Fruit fly (Drosophila melanogaster) whole organism, embryonic: ENCODE results near the gene CG4404.
A peak's percentile ranks its signal among the peaks of the same experiment; 100 is the strongest.

Experiments
- CG10431 ChIP-seq: fragments of 200-800 bp; sonication (Bioruptor generic); optimal IDR thresholded peaks from 3 replicates; lab custom pipeline; 2018; ENCODE audit warnings: missing biosample characterization, mild to moderate bottlenecking, missing genetic modification characterization
- CG12236 ChIP-seq: fragments of 200-800 bp; sonication (Bioruptor generic); optimal IDR thresholded peaks from 2 replicates; lab custom pipeline; 2016; ENCODE audit warnings: missing biosample characterization, missing genetic modification characterization
- CG13296 ChIP-seq: fragments of 200-800 bp; sonication (Bioruptor generic); optimal IDR thresholded peaks from 3 replicates; lab custom pipeline; 2018; ENCODE audit warnings: missing biosample characterization, mild to moderate bottlenecking, missing genetic modification characterization
- CG13424 ChIP-seq: fragments of 200-800 bp; sonication (Bioruptor generic); optimal IDR thresholded peaks from 2 replicates; lab custom pipeline; 2019; ENCODE audit warnings: missing biosample characterization, mild to moderate bottlenecking, missing genetic modification characterization, moderate library complexity
- CG13624 ChIP-seq: fragments of 200-800 bp; sonication (Bioruptor generic); optimal IDR thresholded peaks from 2 replicates; lab custom pipeline; 2016; ENCODE audit warnings: missing biosample characterization, missing genetic modification characterization
- CG13894 ChIP-seq: fragments of 200-800 bp; sonication (Bioruptor generic); optimal IDR thresholded peaks from 3 replicates; lab custom pipeline; 2018; ENCODE audit warnings: missing biosample characterization, mild to moderate bottlenecking, missing genetic modification characterization, moderate library complexity
- CG15269 ChIP-seq: fragments of 200-800 bp; sonication (Bioruptor generic); optimal IDR thresholded peaks from 2 replicates; lab custom pipeline; 2018; ENCODE audit warnings: missing biosample characterization, mild to moderate bottlenecking, missing genetic modification characterization, moderate library complexity
- CG15696 ChIP-seq: fragments of 200-800 bp; sonication (Bioruptor generic); optimal IDR thresholded peaks from 2 replicates; lab custom pipeline; 2019; ENCODE audit warnings: missing biosample characterization, mild to moderate bottlenecking, missing genetic modification characterization, moderate library complexity
- CG1602 ChIP-seq: fragments of 200-800 bp; sonication (Bioruptor generic); optimal IDR thresholded peaks from 3 replicates; lab custom pipeline; 2016; ENCODE audit warnings: missing biosample characterization, missing genetic modification characterization
- CG1647 ChIP-seq: fragments of 200-800 bp; sonication (Bioruptor generic); optimal IDR thresholded peaks from 3 replicates; lab custom pipeline; 2016; ENCODE audit warnings: missing biosample characterization, missing genetic modification characterization
- CG18599 ChIP-seq: fragments of 200-800 bp; sonication (Bioruptor generic); optimal IDR thresholded peaks from 3 replicates; lab custom pipeline; 2017; ENCODE audit warnings: missing biosample characterization, missing genetic modification characterization, mild to moderate bottlenecking, moderate library complexity, missing genetic modification reagents
- CG2120 ChIP-seq: fragments of 200-800 bp; sonication (Bioruptor generic); optimal IDR thresholded peaks from 3 replicates; lab custom pipeline; 2016; ENCODE audit warnings: missing biosample characterization, missing genetic modification characterization
- CG30020 ChIP-seq: fragments of 200-800 bp; optimal IDR thresholded peaks from 2 replicates; lab custom pipeline; 2019; ENCODE audit warnings: missing biosample characterization, mild to moderate bottlenecking, missing genetic modification characterization, moderate library complexity
- CG30431 ChIP-seq: fragments of 200-800 bp; sonication (Bioruptor generic); optimal IDR thresholded peaks from 2 replicates; lab custom pipeline; 2017; ENCODE audit warnings: missing biosample characterization, missing genetic modification characterization
- CG31441 ChIP-seq: fragments of 200-800 bp; sonication (Bioruptor generic); IDR thresholded peaks from 2 replicates; pipeline ENCODE4 v1.3.6; 2022; ENCODE audit warnings: missing biosample characterization, missing genetic modification characterization
- CG3838 ChIP-seq: fragments of 200-800 bp; sonication (Bioruptor generic); optimal IDR thresholded peaks from 3 replicates; lab custom pipeline; 2016; ENCODE audit warnings: missing biosample characterization, missing genetic modification characterization
- CG6791 ChIP-seq: fragments of 200-800 bp; sonication (Bioruptor generic); IDR thresholded peaks from 3 replicates; pipeline ENCODE4 v1.3.6; 2022; ENCODE audit warnings: missing biosample characterization, missing genetic modification characterization; ENCODE audit not compliant: partially characterized antibody
- CkIIα-i1 ChIP-seq: fragments of 200-800 bp; sonication (Bioruptor generic); IDR thresholded peaks from 2 replicates; pipeline ENCODE4 v1.3.6; 2022; ENCODE audit warnings: missing biosample characterization, missing genetic modification characterization
- CoRest ChIP-seq: fragments of 200-800 bp; sonication (Bioruptor generic); optimal IDR thresholded peaks from 3 replicates; lab custom pipeline; 2018; ENCODE audit warnings: missing biosample characterization, mild to moderate bottlenecking, missing genetic modification characterization, moderate library complexity
- Dip2 ChIP-seq: fragments of 200-800 bp; sonication (Bioruptor generic); IDR thresholded peaks from 2 replicates; pipeline ENCODE4 v1.3.6; 2022; ENCODE audit warnings: missing biosample characterization, missing genetic modification characterization
- Drgx ChIP-seq: fragments of 200-800 bp; sonication (Bioruptor generic); IDR thresholded peaks from 2 replicates; pipeline ENCODE4 v1.3.6; 2022; ENCODE audit warnings: missing biosample characterization, missing genetic modification characterization
- Fer1 ChIP-seq: fragments of 200-800 bp; sonication (Bioruptor generic); optimal IDR thresholded peaks from 2 replicates; lab custom pipeline; 2017; ENCODE audit warnings: missing biosample characterization, mild to moderate bottlenecking, missing genetic modification characterization
- Fer2 ChIP-seq: fragments of 200-800 bp; sonication (Bioruptor generic); optimal IDR thresholded peaks from 2 replicates; lab custom pipeline; 2018; ENCODE audit warnings: missing biosample characterization, mild to moderate bottlenecking, missing genetic modification characterization, moderate library complexity
- GATAe ChIP-seq: fragments of 200-800 bp; sonication (Bioruptor generic); conservative IDR thresholded peaks from 2 replicates; pipeline ENCODE4 v1.3.6; 2022; ENCODE audit warnings: missing biosample characterization, missing genetic modification characterization
- H2.0 ChIP-seq: fragments of 200-800 bp; sonication (Bioruptor generic); IDR thresholded peaks from 2 replicates; pipeline ENCODE4 v1.3.6; 2022; ENCODE audit warnings: missing biosample characterization, missing genetic modification characterization
- HmgZ ChIP-seq: fragments of 200-800 bp; sonication (Bioruptor generic); optimal IDR thresholded peaks from 2 replicates; lab custom pipeline; 2018; ENCODE audit warnings: missing biosample characterization, mild to moderate bottlenecking, missing genetic modification characterization
- MESR4 ChIP-seq: fragments of 200-800 bp; sonication (Bioruptor generic); optimal IDR thresholded peaks from 2 replicates; lab custom pipeline; 2018; ENCODE audit warnings: missing biosample characterization, mild to moderate bottlenecking, missing genetic modification characterization, moderate library complexity
- Nf-YB ChIP-seq: fragments of 200-800 bp; sonication (Bioruptor generic); optimal IDR thresholded peaks from 3 replicates; lab custom pipeline; 2019; ENCODE audit warnings: missing biosample characterization, mild to moderate bottlenecking, missing genetic modification characterization, moderate library complexity
- Oaz ChIP-seq: fragments of 200-800 bp; sonication (Bioruptor generic); IDR thresholded peaks from 2 replicates; pipeline ENCODE4 v1.3.6; 2022; ENCODE audit warnings: missing biosample characterization, missing genetic modification characterization
- Oli ChIP-seq: fragments of 200-800 bp; sonication (Bioruptor generic); optimal IDR thresholded peaks from 2 replicates; lab custom pipeline; 2018; ENCODE audit warnings: missing biosample characterization, mild to moderate bottlenecking, missing genetic modification characterization, moderate library complexity
- PHDP ChIP-seq: fragments of 200-800 bp; sonication (Bioruptor generic); optimal IDR thresholded peaks from 3 replicates; lab custom pipeline; 2018; ENCODE audit warnings: missing biosample characterization, mild to moderate bottlenecking, missing genetic modification characterization, moderate library complexity
- Sox102F ChIP-seq: fragments of 200-800 bp; sonication (Bioruptor generic); optimal IDR thresholded peaks from 2 replicates; lab custom pipeline; 2018; ENCODE audit warnings: missing biosample characterization, mild to moderate bottlenecking, missing genetic modification characterization, moderate library complexity
- crp ChIP-seq, 2 experiments: fragments of 200-800 bp; sonication (Bioruptor generic); optimal IDR thresholded peaks; 2 replicates in 1 of 2; 3 replicates in 1 of 2; lab custom pipeline; 2017; ENCODE audit warnings: missing biosample characterization in 2 of 2, missing genetic modification characterization in 2 of 2, mild to moderate bottlenecking in 1 of 2, moderate library complexity in 1 of 2
- cwo ChIP-seq: fragments of 200-800 bp; sonication (Bioruptor generic); optimal IDR thresholded peaks from 3 replicates; lab custom pipeline; 2017; ENCODE audit warnings: missing biosample characterization, missing genetic modification characterization, mild to moderate bottlenecking, moderate library complexity, missing genetic modification reagents
- dmrt11E ChIP-seq: fragments of 200-800 bp; sonication (Bioruptor generic); optimal IDR thresholded peaks from 3 replicates; lab custom pipeline; 2018; ENCODE audit warnings: missing biosample characterization, mild to moderate bottlenecking, missing genetic modification characterization, moderate library complexity
- dmrt99B ChIP-seq: fragments of 200-800 bp; sonication (Bioruptor generic); optimal IDR thresholded peaks from 2 replicates; lab custom pipeline; 2018; ENCODE audit warnings: missing biosample characterization, mild to moderate bottlenecking, missing genetic modification characterization, moderate library complexity
- eve ChIP-seq, 2 experiments: fragments of >200 bp; optimal IDR thresholded peaks; 2 replicates each; lab custom pipeline; 2017; ENCODE audit warnings: missing biosample characterization in 2 of 2, missing genetic modification characterization in 2 of 2
- ewg ChIP-seq: fragments of 200-800 bp; sonication (Bioruptor generic); optimal IDR thresholded peaks from 3 replicates; lab custom pipeline; 2017; ENCODE audit warnings: mild to moderate bottlenecking, missing biosample characterization, missing genetic modification reagents, missing genetic modification characterization
- exex ChIP-seq: fragments of 200-800 bp; sonication (Bioruptor generic); optimal IDR thresholded peaks from 4 replicates; lab custom pipeline; 2018; ENCODE audit warnings: missing biosample characterization, mild to moderate bottlenecking, missing genetic modification characterization, moderate library complexity
- gro ChIP-seq: fragments of 200-800 bp; sonication (Bioruptor generic); optimal IDR thresholded peaks from 2 replicates; lab custom pipeline; 2016; ENCODE audit warnings: missing biosample characterization, missing genetic modification characterization
- nerfin-1 ChIP-seq: fragments of 200-800 bp; sonication (Bioruptor generic); optimal IDR thresholded peaks from 3 replicates; lab custom pipeline; 2019; ENCODE audit warnings: missing biosample characterization, mild to moderate bottlenecking, missing genetic modification characterization, moderate library complexity
- rib ChIP-seq: fragments of 200-800 bp; sonication (Bioruptor generic); IDR thresholded peaks from 2 replicates; pipeline ENCODE4 v1.3.6; 2022; ENCODE audit warnings: missing biosample characterization, missing genetic modification characterization
- row ChIP-seq: fragments of 200-800 bp; sonication (Bioruptor generic); IDR thresholded peaks from 3 replicates; pipeline ENCODE4 v1.3.6; 2022; ENCODE audit warnings: missing biosample characterization, missing genetic modification characterization
- sug ChIP-seq: fragments of 200-800 bp; optimal IDR thresholded peaks from 2 replicates; lab custom pipeline; 2019; ENCODE audit warnings: missing biosample characterization, mild to moderate bottlenecking, missing genetic modification characterization, moderate library complexity
- tap ChIP-seq: fragments of 200-800 bp; optimal IDR thresholded peaks from 3 replicates; lab custom pipeline; 2019; ENCODE audit warnings: missing biosample characterization, mild to moderate bottlenecking, missing genetic modification characterization, moderate library complexity
- tio ChIP-seq: fragments of 200-800 bp; sonication (Bioruptor generic); optimal IDR thresholded peaks from 2 replicates; lab custom pipeline; 2017; ENCODE audit warnings: missing biosample characterization, missing genetic modification characterization, inconsistent platforms
- tll ChIP-seq, 2 experiments: fragments of 200-800 bp in 1 of 2; fragments of >200 bp in 1 of 2; sonication (Bioruptor generic) in 1 of 2; optimal IDR thresholded peaks; 2 replicates each; lab custom pipeline; 2017 to 2019; ENCODE audit warnings: missing biosample characterization in 2 of 2, missing genetic modification characterization in 2 of 2, mild to moderate bottlenecking in 1 of 2, moderate library complexity in 1 of 2
- tup ChIP-seq: fragments of 200-800 bp; sonication (Bioruptor generic); optimal IDR thresholded peaks from 2 replicates; lab custom pipeline; 2016; ENCODE audit warnings: missing biosample characterization, mild to moderate bottlenecking, missing genetic modification characterization, moderate library complexity
- vnd ChIP-seq: fragments of 200-800 bp; sonication (Bioruptor generic); IDR thresholded peaks from 3 replicates; pipeline ENCODE4 v1.3.6; 2022; ENCODE audit warnings: missing biosample characterization, missing genetic modification characterization; ENCODE audit not compliant: partially characterized antibody
- wor ChIP-seq: fragments of 200-800 bp; sonication (Bioruptor generic); IDR thresholded peaks from 2 replicates; pipeline ENCODE4 v1.3.6; 2022; ENCODE audit warnings: missing biosample characterization, missing genetic modification characterization

CG4404 gene

dm6 chrX:12869850-12870249 is 36.0 kb downstream of the CG4404 start (continued):
- no peak for TF ChIP-seq H2.0 (GFP tag; lab: Robert Waterston, UW)
- TF ChIP-seq MESR4 (GFP tag; lab: Kevin White, UChicago): no peak
- no peak for TF ChIP-seq tup (GFP tag; lab: Kevin White, UChicago)
- peak; percentile 53 for TF ChIP-seq dmrt99B (tag; lab: Kevin White, UChicago)
- 0 out of 2 replicates have a peak, but pooled peaks have one; percentile 17 for TF ChIP-seq CG31441
- peak; percentile 41 for TF ChIP-seq CG13296 (GFP tag; lab: Kevin White, UChicago)
- no peak for TF ChIP-seq Fer2 (tag; lab: Kevin White, UChicago)
- TF ChIP-seq CG13624 (GFP tag; lab: Kevin White, UChicago): no peak
- TF ChIP-seq wor (GFP tag; lab: Robert Waterston, UW): no peak
- no peak for TF ChIP-seq Drgx
- peak; percentile 65 for TF ChIP-seq Fer1 (GFP tag; lab: Kevin White, UChicago)
- TF ChIP-seq crp (GFP tag; optimal IDR thresholded peaks at IDR 0.05; lab: Kevin White, UChicago): no peak
- TF ChIP-seq CG30020 (tag; lab: Kevin White, UChicago): no peak
- peak; percentile 66 for TF ChIP-seq row (GFP tag; lab: Robert Waterston, UW)
- no peak for TF ChIP-seq vnd (GFP tag; lab: Robert Waterston, UW)
- TF ChIP-seq nerfin-1 (tag; lab: Kevin White, UChicago): no peak
- TF ChIP-seq CG3838 (GFP tag; lab: Kevin White, UChicago): no peak
- no peak for TF ChIP-seq HmgZ (tag; lab: Kevin White, UChicago)
- TF ChIP-seq CG18599 (GFP tag; lab: Kevin White, UChicago): peak; percentile 75
- peak; percentile 31 for TF ChIP-seq CG13424 (tag; lab: Kevin White, UChicago)
- peak; percentile 4 for TF ChIP-seq sug
- no peak for TF ChIP-seq CG1602 (GFP tag; lab: Kevin White, UChicago)
- no peak for TF ChIP-seq CkIIα-i1 (GFP tag; lab: Robert Waterston, UW)
- no peak for TF ChIP-seq GATAe (GFP tag; lab: Robert Waterston, UW)
- peak; percentile 27 for TF ChIP-seq CG15269 (tag; lab: Kevin White, UChicago)
- peak; percentile 22 for TF ChIP-seq cwo (GFP tag; lab: Kevin White, UChicago)
- no peak for TF ChIP-seq CG10431 (GFP tag; lab: Kevin White, UChicago)
- no peak for TF ChIP-seq Dip2 (GFP tag; lab: Robert Waterston, UW)
- peak; percentile 10 for TF ChIP-seq PHDP (tag; lab: Kevin White, UChicago)
- TF ChIP-seq CG1647: no peak
- TF ChIP-seq ewg (GFP tag; lab: Kevin White, UChicago): peak; percentile 51
- no peak for TF ChIP-seq CG15696 (tag; lab: Kevin White, UChicago)
- no peak for TF ChIP-seq exex
- TF ChIP-seq tap (tag; lab: Kevin White, UChicago): no peak
- peak; percentile 5 for TF ChIP-seq Oli
- TF ChIP-seq CG6791 (GFP tag; lab: Robert Waterston, UW): no peak
- peak; percentile 30 for TF ChIP-seq CoRest (tag; lab: Kevin White, UChicago)
- no peak for TF ChIP-seq eve (GFP tag; optimal IDR thresholded peaks at IDR 0.05; lab: Kevin White, UChicago)
- TF ChIP-seq gro (GFP tag; lab: Kevin White, UChicago): no peak
- TF ChIP-seq dmrt11E (tag; lab: Kevin White, UChicago): no peak
- TF ChIP-seq Sox102F (GFP tag; lab: Kevin White, UChicago): no peak
- no peak for TF ChIP-seq Nf-YB (GFP tag; lab: Kevin White, UChicago)
- peak; percentile 13 for TF ChIP-seq CG13894 (tag; lab: Kevin White, UChicago)
- TF ChIP-seq CG2120: peak; percentile 15
- TF ChIP-seq CG12236 (GFP tag; lab: Kevin White, UChicago): no peak
- no peak for TF ChIP-seq Oaz (GFP tag; lab: Robert Waterston, UW)
- no peak for TF ChIP-seq rib (GFP tag; lab: Robert Waterston, UW)
- no peak for TF ChIP-seq tio (GFP tag; lab: Kevin White, UChicago)
- TF ChIP-seq tll (GFP tag; optimal IDR thresholded peaks at IDR 0.05; lab: Kevin White, UChicago): no peak
- TF ChIP-seq CG30431 (GFP tag; lab: Kevin White, UChicago): no peak
